Worm (Caenorhabditis elegans) whole organism, L4/young adult: ENCODE results near the gene syx-5.

Source experiments
- dao-5 ChIP-seq: sonication (generic microtip); optimal IDR thresholded peaks from 2 replicates; lab custom pipeline; 2016; ENCODE audit warnings: missing genotype, missing genetic modification characterization, moderate library complexity, missing compliant biosample characterization
- him-1 ChIP-seq: sonication (generic microtip); optimal IDR thresholded peaks from 2 replicates; lab custom pipeline; 2016; ENCODE audit warnings: missing genotype, missing genetic modification reagents, missing genetic modification characterization, missing compliant biosample characterization

ce11 chrV:11800486-11800885, 35.8 kb downstream of the syx-5 start:
- no peak for TF ChIP-seq him-1 (tag; lab: Kevin White, UChicago)
- no peak for TF ChIP-seq dao-5 (tag; lab: Kevin White, UChicago)
